Fruit fly (Drosophila melanogaster) whole organism, embryonic: ENCODE data around the gene CG5828.
A peak's percentile ranks its signal among the peaks of the same experiment; 100 is the strongest.

Experiments used
- C15 ChIP-seq: fragments of 200-800 bp; sonication (Bioruptor generic); IDR thresholded peaks from 3 replicates; pipeline ENCODE4 v1.3.6; 2022; ENCODE audit warnings: missing biosample characterization, missing genetic modification characterization
- CG10543 ChIP-seq: fragments of 200-800 bp; sonication (Bioruptor generic); optimal IDR thresholded peaks from 3 replicates; lab custom pipeline; 2017; ENCODE audit warnings: missing biosample characterization, mild to moderate bottlenecking, missing genetic modification characterization, moderate library complexity
- CG11723 ChIP-seq: fragments of 200-800 bp; sonication (Bioruptor generic); optimal IDR thresholded peaks from 2 replicates; lab custom pipeline; 2017; ENCODE audit warnings: missing biosample characterization, mild to moderate bottlenecking, missing genetic modification characterization
- CG12071 ChIP-seq: fragments of 200-800 bp; sonication (Bioruptor generic); optimal IDR thresholded peaks from 3 replicates; lab custom pipeline; 2018; ENCODE audit warnings: missing biosample characterization, mild to moderate bottlenecking, missing genetic modification characterization
- CG12219 ChIP-seq: fragments of 200-800 bp; sonication (Bioruptor generic); optimal IDR thresholded peaks from 3 replicates; lab custom pipeline; 2018; ENCODE audit warnings: missing biosample characterization, mild to moderate bottlenecking, missing genetic modification characterization
- CG13296 ChIP-seq: fragments of 200-800 bp; sonication (Bioruptor generic); optimal IDR thresholded peaks from 3 replicates; lab custom pipeline; 2018; ENCODE audit warnings: missing biosample characterization, mild to moderate bottlenecking, missing genetic modification characterization
- CG14441 ChIP-seq: fragments of 200-800 bp; sonication (Bioruptor generic); IDR thresholded peaks from 2 replicates; pipeline ENCODE4 v1.3.6; 2022; ENCODE audit warnings: missing biosample characterization, missing genetic modification characterization
- CG14965 ChIP-seq: fragments of 200-800 bp; sonication (Bioruptor generic); optimal IDR thresholded peaks from 2 replicates; lab custom pipeline; 2016; ENCODE audit warnings: missing biosample characterization, missing genetic modification characterization, borderline replicate concordance
- CG15011 ChIP-seq: fragments of 200-800 bp; sonication (Bioruptor generic); optimal IDR thresholded peaks from 3 replicates; lab custom pipeline; 2018; ENCODE audit warnings: missing biosample characterization, mild to moderate bottlenecking, missing genetic modification characterization
- CG17186 ChIP-seq: fragments of 200-800 bp; sonication (Bioruptor generic); optimal IDR thresholded peaks from 3 replicates; lab custom pipeline; 2017; ENCODE audit warnings: missing biosample characterization, missing genetic modification reagents, missing genetic modification characterization
- CG17359 ChIP-seq: fragments of 200-800 bp; sonication (Bioruptor generic); optimal IDR thresholded peaks from 3 replicates; lab custom pipeline; 2018; ENCODE audit warnings: missing biosample characterization, mild to moderate bottlenecking, missing genetic modification characterization, moderate library complexity
- CG18476 ChIP-seq: fragments of 200-800 bp; sonication (Bioruptor generic); optimal IDR thresholded peaks from 2 replicates; lab custom pipeline; 2016; ENCODE audit warnings: missing biosample characterization, mild to moderate bottlenecking, missing genetic modification characterization
- CG2712 ChIP-seq: fragments of 200-800 bp; optimal IDR thresholded peaks from 3 replicates; lab custom pipeline; 2019; ENCODE audit warnings: missing biosample characterization, mild to moderate bottlenecking, missing genetic modification characterization, moderate library complexity
- CG31441 ChIP-seq: fragments of 200-800 bp; sonication (Bioruptor generic); IDR thresholded peaks from 2 replicates; pipeline ENCODE4 v1.3.6; 2022; ENCODE audit warnings: missing biosample characterization, missing genetic modification characterization
- CG3407 ChIP-seq: fragments of 200-800 bp; sonication (Bioruptor generic); optimal IDR thresholded peaks from 2 replicates; lab custom pipeline; 2018; ENCODE audit warnings: missing biosample characterization, mild to moderate bottlenecking, missing genetic modification characterization
- CG9797 ChIP-seq: fragments of 200-800 bp; sonication (Bioruptor generic); optimal IDR thresholded peaks from 3 replicates; lab custom pipeline; 2018; ENCODE audit warnings: missing biosample characterization, mild to moderate bottlenecking, missing genetic modification characterization
- CHES-1-like ChIP-seq: fragments of 200-800 bp; sonication (Bioruptor generic); optimal IDR thresholded peaks from 2 replicates; lab custom pipeline; 2016; ENCODE audit warnings: missing biosample characterization, missing genetic modification characterization
- D ChIP-seq, 2 experiments: fragments of 200-800 bp in 1 of 2; fragments of >200 bp in 1 of 2; sonication (Bioruptor generic) in 1 of 2; optimal IDR thresholded peaks; 2 replicates in 1 of 2; 3 replicates in 1 of 2; lab custom pipeline; 2017; ENCODE audit warnings: mild to moderate bottlenecking in 1 of 2, missing biosample characterization in 1 of 2, missing genetic modification characterization in 1 of 2, missing genetic modification reagents in 1 of 2
- HHEX ChIP-seq: fragments of 200-800 bp; sonication (Bioruptor generic); optimal IDR thresholded peaks from 3 replicates; lab custom pipeline; 2017; ENCODE audit warnings: missing biosample characterization, mild to moderate bottlenecking, missing genetic modification characterization, missing genetic modification reagents
- Hmr ChIP-seq: fragments of 200-800 bp; sonication (Bioruptor generic); optimal IDR thresholded peaks from 3 replicates; lab custom pipeline; 2017; ENCODE audit warnings: mild to moderate bottlenecking, missing biosample characterization, missing genetic modification reagents, missing genetic modification characterization
- Hmx ChIP-seq: fragments of 200-800 bp; sonication (Bioruptor generic); optimal IDR thresholded peaks from 2 replicates; lab custom pipeline; 2016; ENCODE audit warnings: missing biosample characterization, missing genetic modification characterization
- Hr51 ChIP-seq, 2 experiments: fragments of 200-800 bp; sonication (Bioruptor generic); optimal IDR thresholded peaks; 2 replicates in 1 of 2; 3 replicates in 1 of 2; lab custom pipeline; 2016 to 2018; ENCODE audit warnings: missing biosample characterization in 2 of 2, missing genetic modification characterization in 2 of 2, mild to moderate bottlenecking in 1 of 2, moderate library complexity in 1 of 2
- MTF-1 ChIP-seq: fragments of 200-800 bp; sonication (Bioruptor generic); optimal IDR thresholded peaks from 2 replicates; lab custom pipeline; 2018; ENCODE audit warnings: missing biosample characterization, mild to moderate bottlenecking, missing genetic modification characterization, borderline replicate concordance
- NK7.1 ChIP-seq: fragments of 200-800 bp; sonication (Bioruptor generic); optimal IDR thresholded peaks from 3 replicates; lab custom pipeline; 2016; ENCODE audit warnings: missing biosample characterization, missing genetic modification characterization
- Oaz ChIP-seq: fragments of 200-800 bp; sonication (Bioruptor generic); IDR thresholded peaks from 2 replicates; pipeline ENCODE4 v1.3.6; 2022; ENCODE audit warnings: missing biosample characterization, missing genetic modification characterization
- Rfx ChIP-seq: fragments of 200-800 bp; sonication (Bioruptor generic); IDR thresholded peaks from 2 replicates; pipeline ENCODE4 v1.3.6; 2022; ENCODE audit warnings: missing biosample characterization, missing genetic modification characterization
- Sin3A ChIP-seq: fragments of >200 bp; optimal IDR thresholded peaks from 2 replicates; lab custom pipeline; 2018
- Six4 ChIP-seq: fragments of 200-800 bp; sonication (Bioruptor generic); optimal IDR thresholded peaks from 2 replicates; lab custom pipeline; 2016; ENCODE audit warnings: missing biosample characterization, missing genetic modification characterization
- Sox100B ChIP-seq: fragments of 200-800 bp; sonication (Bioruptor generic); optimal IDR thresholded peaks from 3 replicates; lab custom pipeline; 2018; ENCODE audit warnings: missing biosample characterization, mild to moderate bottlenecking, missing genetic modification characterization
- Sox102F ChIP-seq: fragments of 200-800 bp; sonication (Bioruptor generic); optimal IDR thresholded peaks from 2 replicates; lab custom pipeline; 2018; ENCODE audit warnings: missing biosample characterization, mild to moderate bottlenecking, missing genetic modification characterization, moderate library complexity
- cg ChIP-seq: fragments of 200-800 bp; sonication (Bioruptor generic); optimal IDR thresholded peaks from 3 replicates; lab custom pipeline; 2019; ENCODE audit warnings: missing biosample characterization, mild to moderate bottlenecking, missing genetic modification characterization, moderate library complexity
- crol ChIP-seq: fragments of 200-800 bp; sonication (Bioruptor generic); IDR thresholded peaks from 2 replicates; pipeline ENCODE4 v1.3.6; 2022; ENCODE audit warnings: missing biosample characterization, missing genetic modification characterization
- danr ChIP-seq: fragments of 200-800 bp; sonication (Bioruptor generic); IDR thresholded peaks from 2 replicates; pipeline ENCODE4 v1.3.6; 2022; ENCODE audit warnings: missing biosample characterization, missing genetic modification characterization
- eve ChIP-seq, 2 experiments: fragments of >200 bp; optimal IDR thresholded peaks; 2 replicates each; lab custom pipeline; 2017; ENCODE audit warnings: missing biosample characterization in 2 of 2, missing genetic modification characterization in 2 of 2
- fd96Cb ChIP-seq: fragments of 200-800 bp; sonication (Bioruptor generic); optimal IDR thresholded peaks from 2 replicates; lab custom pipeline; 2018; ENCODE audit warnings: missing biosample characterization, mild to moderate bottlenecking, missing genetic modification characterization, moderate library complexity
- gem ChIP-seq: fragments of 200-800 bp; sonication (Bioruptor generic); optimal IDR thresholded peaks from 2 replicates; lab custom pipeline; 2019; ENCODE audit warnings: missing biosample characterization, mild to moderate bottlenecking, missing genetic modification characterization, moderate library complexity
- gsb ChIP-seq: fragments of 200-800 bp; sonication (Bioruptor generic); IDR thresholded peaks from 2 replicates; pipeline ENCODE4 v1.3.6; 2022; ENCODE audit warnings: missing biosample characterization, missing genetic modification characterization
- kah ChIP-seq: fragments of 200-800 bp; sonication (Bioruptor generic); optimal IDR thresholded peaks from 2 replicates; lab custom pipeline; 2018; ENCODE audit warnings: missing biosample characterization, mild to moderate bottlenecking, missing genetic modification characterization
- lola ChIP-seq, 3 experiments: fragments of >200 bp in 2 of 3; fragments of 200-800 bp in 1 of 3; sonication (Bioruptor generic) in 1 of 3; optimal IDR thresholded peaks; 2 replicates each; lab custom pipeline; 2017 to 2019; ENCODE audit warnings: missing biosample characterization in 3 of 3, missing genetic modification characterization in 3 of 3, mild to moderate bottlenecking in 1 of 3, moderate library complexity in 1 of 3
- mam ChIP-seq: fragments of 200-800 bp; sonication (Bioruptor generic); optimal IDR thresholded peaks from 3 replicates; lab custom pipeline; 2016; ENCODE audit warnings: missing biosample characterization, missing genetic modification characterization
- mld ChIP-seq: fragments of 200-800 bp; sonication (Bioruptor generic); IDR thresholded peaks from 3 replicates; pipeline ENCODE4 v1.3.6; 2022; ENCODE audit warnings: missing biosample characterization, missing genetic modification characterization; ENCODE audit not compliant: partially characterized antibody
- pan ChIP-seq, 4 experiments: fragments of >200 bp in 3 of 4; fragments of 200-800 bp in 1 of 4; sonication (Bioruptor generic) in 1 of 4; optimal IDR thresholded peaks in 3 of 4; IDR thresholded peaks in 1 of 4; 2 replicates each; pipeline versions ENCODE4 v1.3.6 to Lab custom; 2017 to 2022; ENCODE audit warnings: missing biosample characterization in 2 of 4, missing genetic modification characterization in 2 of 4, mixed read lengths in 1 of 4
- pb ChIP-seq: fragments of 200-800 bp; sonication (Bioruptor generic); optimal IDR thresholded peaks from 3 replicates; lab custom pipeline; 2016; ENCODE audit warnings: missing biosample characterization, missing genetic modification characterization
- pnt ChIP-seq: fragments of 200-800 bp; sonication (Bioruptor generic); optimal IDR thresholded peaks from 3 replicates; lab custom pipeline; 2016; ENCODE audit warnings: missing biosample characterization, missing genetic modification characterization
- sisA ChIP-seq: fragments of 200-800 bp; sonication (Bioruptor generic); IDR thresholded peaks from 2 replicates; pipeline ENCODE4 v1.3.6; 2022; ENCODE audit warnings: missing biosample characterization, missing genetic modification characterization
- sob ChIP-seq: fragments of 200-800 bp; sonication (Bioruptor generic); IDR thresholded peaks from 2 replicates; pipeline ENCODE4 v1.3.6; 2022; ENCODE audit warnings: missing biosample characterization, missing genetic modification characterization
- stc ChIP-seq: fragments of 200-800 bp; sonication (Bioruptor generic); IDR thresholded peaks from 2 replicates; pipeline ENCODE4 v1.3.6; 2022; ENCODE audit warnings: missing biosample characterization, missing genetic modification characterization
- tll ChIP-seq, 2 experiments: fragments of 200-800 bp in 1 of 2; fragments of >200 bp in 1 of 2; sonication (Bioruptor generic) in 1 of 2; optimal IDR thresholded peaks; 2 replicates each; lab custom pipeline; 2017 to 2019; ENCODE audit warnings: missing biosample characterization in 2 of 2, missing genetic modification characterization in 2 of 2, mild to moderate bottlenecking in 1 of 2, moderate library complexity in 1 of 2

The CG5828 gene

DNA sequence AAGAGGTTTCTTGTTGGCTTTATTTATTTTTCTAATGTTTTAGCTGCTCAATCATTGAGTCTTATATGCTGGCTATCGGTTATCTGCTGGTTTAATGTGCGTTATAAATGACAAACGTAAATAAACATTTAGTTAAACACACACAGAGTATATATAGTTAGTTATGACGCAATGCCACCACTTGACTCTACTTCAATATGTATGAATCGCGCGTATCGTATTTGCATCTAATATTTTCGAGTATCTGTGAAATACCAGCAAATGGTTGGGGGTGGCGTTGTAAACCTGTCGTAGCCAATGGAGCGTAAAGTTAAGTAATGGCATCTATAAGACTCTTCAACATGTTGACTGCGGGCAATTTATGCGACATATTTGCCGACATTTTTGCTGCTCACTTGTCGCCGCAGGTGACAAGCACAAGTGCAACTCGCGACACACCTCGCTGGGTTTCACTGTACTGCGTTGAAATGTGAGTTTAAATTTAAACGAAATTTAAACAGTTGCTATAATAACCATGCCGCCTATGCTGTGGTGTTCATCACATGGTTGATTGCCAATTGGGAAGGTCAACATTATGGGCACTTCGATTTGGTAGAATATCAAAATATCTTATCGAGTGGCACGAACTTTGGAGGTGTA lies 19.8 kb downstream of the CG5828 start (continued):
- TF ChIP-seq CG14965 (GFP tag; lab: Kevin White, UChicago) (no peak), Hmr (GFP tag; lab: Kevin White, UChicago) (peak; percentile 36), crol (GFP tag; lab: Robert Waterston, UW) (no peak), pan (optimal IDR thresholded peaks at IDR 0.05; lab: Kevin White, UChicago) (no peak), pan (GFP tag; optimal IDR thresholded peaks at IDR 0.05 in 1 of 2, IDR thresholded peaks at IDR 0.05 in 1 of 2) (peak in 1 of 2 experiments; percentile 10), C15 (GFP tag; lab: Robert Waterston, UW) (no peak), CG2712 (tag; lab: Kevin White, UChicago) (no peak), CG12219 (GFP tag; lab: Kevin White, UChicago) (peak; percentile 18), CG31441 (GFP tag; lab: Robert Waterston, UW) (0 out of 2 replicates have a peak, but pooled peaks have one; percentile 11), CG17359 (tag; lab: Kevin White, UChicago) (peak; percentile 51), gsb (GFP tag; lab: Robert Waterston, UW) (no peak), Hr51 (GFP tag; optimal IDR thresholded peaks at IDR 0.05; lab: Kevin White, UChicago) (peak in 1 of 2 experiments; percentile 2), mld (GFP tag; lab: Robert Waterston, UW) (no peak), CG17186 (GFP tag; lab: Kevin White, UChicago) (no peak), gem (tag; lab: Kevin White, UChicago) (peak; percentile 11), Sox100B (peak; percentile 42), MTF-1 (GFP tag; lab: Kevin White, UChicago) (peak; percentile 15), CG14441 (0 out of 2 replicates have a peak, but pooled peaks have one; percentile 14), HHEX (peak; percentile 35), NK7.1 (GFP tag; lab: Kevin White, UChicago) (no peak), Sin3A (lab: Kevin White, UChicago) (no peak), CG3407 (no peak), fd96Cb (tag; lab: Kevin White, UChicago) (no peak), Six4 (no peak), CG15011 (no peak), stc (GFP tag; lab: Robert Waterston, UW) (0 out of 2 replicates have a peak, but pooled peaks have one; percentile 19), D (optimal IDR thresholded peaks at IDR 0.05; lab: Kevin White, UChicago) (no peak), D (GFP tag; optimal IDR thresholded peaks at IDR 0.05; lab: Kevin White, UChicago) (no peak), eve (GFP tag; optimal IDR thresholded peaks at IDR 0.05; lab: Kevin White, UChicago) (no peak), tll (GFP tag; optimal IDR thresholded peaks at IDR 0.05; lab: Kevin White, UChicago) (no peak), CG11723 (GFP tag; lab: Kevin White, UChicago) (no peak), CG13296 (peak; percentile 55), CG12071 (GFP tag; lab: Kevin White, UChicago) (peak; percentile 56), mam (GFP tag; lab: Kevin White, UChicago) (no peak), kah (GFP tag; lab: Kevin White, UChicago) (peak; percentile 38), Sox102F (GFP tag; lab: Kevin White, UChicago) (peak; percentile 3), pb (GFP tag; lab: Kevin White, UChicago) (no peak), Rfx (no peak), cg (GFP tag; lab: Kevin White, UChicago) (no peak), pnt (GFP tag; lab: Kevin White, UChicago) (no peak), danr (GFP tag; lab: Robert Waterston, UW) (no peak), CG10543 (peak; percentile 13), CG9797 (GFP tag; lab: Kevin White, UChicago) (no peak), sisA (GFP tag; lab: Robert Waterston, UW) (no peak), CHES-1-like (GFP tag; lab: Kevin White, UChicago) (no peak), Oaz (GFP tag; lab: Robert Waterston, UW) (no peak), Hmx (GFP tag; lab: Kevin White, UChicago) (no peak), CG18476 (no peak), sob (GFP tag; lab: Robert Waterston, UW) (no peak), lola (GFP tag; optimal IDR thresholded peaks at IDR 0.05; lab: Kevin White, UChicago) (no peak)
